Fruit fly (Drosophila melanogaster) whole organism, embryonic: ENCODE measurements around the gene CG5969.

Experiments used
- CG10267 ChIP-seq: fragments of 200-800 bp; sonication (Bioruptor generic); optimal IDR thresholded peaks from 2 replicates; lab custom pipeline; 2018; ENCODE audit warnings: missing biosample characterization, mild to moderate bottlenecking, missing genetic modification characterization, moderate library complexity
- CG10274 ChIP-seq: fragments of 200-800 bp; sonication (Bioruptor generic); optimal IDR thresholded peaks from 3 replicates; lab custom pipeline; 2017; ENCODE audit warnings: missing biosample characterization, mild to moderate bottlenecking, missing genetic modification characterization
- CG10959 ChIP-seq: fragments of 200-800 bp; sonication (Bioruptor generic); IDR thresholded peaks from 2 replicates; pipeline ENCODE4 v1.3.6; 2022; ENCODE audit warnings: missing biosample characterization, missing genetic modification characterization
- CG11723 ChIP-seq: fragments of 200-800 bp; sonication (Bioruptor generic); optimal IDR thresholded peaks from 2 replicates; lab custom pipeline; 2017; ENCODE audit warnings: missing biosample characterization, mild to moderate bottlenecking, missing genetic modification characterization
- CG14667 ChIP-seq: fragments of 200-800 bp; sonication (Bioruptor generic); IDR thresholded peaks from 2 replicates; pipeline ENCODE4 v1.3.6; 2022; ENCODE audit warnings: missing biosample characterization, missing genetic modification characterization
- CG16813 ChIP-seq: fragments of 200-800 bp; sonication (Bioruptor generic); IDR thresholded peaks from 3 replicates; pipeline ENCODE4 v1.3.6; 2022; ENCODE audit warnings: missing biosample characterization, missing genetic modification characterization; ENCODE audit not compliant: partially characterized antibody
- CG16815 ChIP-seq: fragments of 200-800 bp; sonication (Bioruptor generic); optimal IDR thresholded peaks from 3 replicates; lab custom pipeline; 2017; ENCODE audit warnings: missing biosample characterization, mild to moderate bottlenecking, missing genetic modification characterization
- CG16863 ChIP-seq: fragments of 200-800 bp; sonication (Bioruptor generic); optimal IDR thresholded peaks from 3 replicates; lab custom pipeline; 2016; ENCODE audit warnings: missing biosample characterization, missing genetic modification characterization
- CG17802 ChIP-seq: fragments of 200-800 bp; sonication (Bioruptor generic); optimal IDR thresholded peaks from 2 replicates; lab custom pipeline; 2018; ENCODE audit warnings: missing biosample characterization, mild to moderate bottlenecking, missing genetic modification characterization, moderate library complexity
- CG2116 ChIP-seq: fragments of 200-800 bp; sonication (Bioruptor generic); optimal IDR thresholded peaks from 3 replicates; lab custom pipeline; 2018; ENCODE audit warnings: missing biosample characterization, mild to moderate bottlenecking, missing genetic modification characterization
- CG30403 ChIP-seq: fragments of 200-800 bp; sonication (Bioruptor generic); optimal IDR thresholded peaks from 3 replicates; lab custom pipeline; 2016; ENCODE audit warnings: missing biosample characterization, missing genetic modification characterization
- CG3065 ChIP-seq: fragments of 200-800 bp; sonication (Bioruptor generic); optimal IDR thresholded peaks from 2 replicates; lab custom pipeline; 2016; ENCODE audit warnings: missing biosample characterization, missing genetic modification characterization
- CG31224 ChIP-seq: fragments of 200-800 bp; sonication (Bioruptor generic); IDR thresholded peaks from 2 replicates; pipeline ENCODE4 v1.3.6; 2022; ENCODE audit warnings: missing biosample characterization, missing genetic modification characterization
- CG34224 ChIP-seq: fragments of 200-800 bp; sonication (Bioruptor generic); IDR thresholded peaks from 3 replicates; pipeline ENCODE4 v1.3.6; 2022; ENCODE audit warnings: missing biosample characterization, missing genetic modification characterization; ENCODE audit not compliant: partially characterized antibody
- CG3838 ChIP-seq: fragments of 200-800 bp; sonication (Bioruptor generic); optimal IDR thresholded peaks from 3 replicates; lab custom pipeline; 2016; ENCODE audit warnings: missing biosample characterization, missing genetic modification characterization
- CG4404 ChIP-seq: fragments of 200-800 bp; sonication (Bioruptor generic); IDR thresholded peaks from 2 replicates; pipeline ENCODE4 v1.3.6; 2022; ENCODE audit warnings: missing biosample characterization, missing genetic modification characterization
- CG4854 ChIP-seq: fragments of 200-800 bp; sonication (Bioruptor generic); optimal IDR thresholded peaks from 2 replicates; lab custom pipeline; 2016; ENCODE audit warnings: missing biosample characterization, missing genetic modification characterization, inconsistent platforms
- CG6683 ChIP-seq: fragments of 200-800 bp; sonication (Bioruptor generic); optimal IDR thresholded peaks from 2 replicates; lab custom pipeline; 2017; ENCODE audit warnings: missing biosample characterization, mild to moderate bottlenecking, missing genetic modification characterization, missing genetic modification reagents
- CG7372 ChIP-seq: fragments of 200-800 bp; sonication (Bioruptor generic); IDR thresholded peaks from 2 replicates; pipeline ENCODE4 v1.3.6; 2022; ENCODE audit warnings: missing biosample characterization, missing genetic modification characterization
- CG7556 ChIP-seq: fragments of 200-800 bp; sonication (Bioruptor generic); optimal IDR thresholded peaks from 2 replicates; lab custom pipeline; 2017; ENCODE audit warnings: missing biosample characterization, mild to moderate bottlenecking, missing genetic modification characterization
- CG7839 ChIP-seq: fragments of 200-800 bp; sonication (Bioruptor generic); optimal IDR thresholded peaks from 3 replicates; lab custom pipeline; 2018; ENCODE audit warnings: missing biosample characterization, mild to moderate bottlenecking, missing genetic modification characterization, moderate library complexity
- CG7987 ChIP-seq: fragments of 200-800 bp; sonication (Bioruptor generic); optimal IDR thresholded peaks from 2 replicates; lab custom pipeline; 2018; ENCODE audit warnings: missing biosample characterization, mild to moderate bottlenecking, missing genetic modification characterization, moderate library complexity
- CG9817 ChIP-seq: fragments of 200-800 bp; sonication (Bioruptor generic); optimal IDR thresholded peaks from 2 replicates; lab custom pipeline; 2018; ENCODE audit warnings: missing biosample characterization, mild to moderate bottlenecking, missing genetic modification characterization, moderate library complexity
- Ets65A ChIP-seq: fragments of 200-800 bp; sonication (Bioruptor generic); peaks from one replicate; lab custom pipeline; 2016; ENCODE audit warnings: missing biosample characterization, missing genetic modification characterization
- Fer2 ChIP-seq: fragments of 200-800 bp; sonication (Bioruptor generic); optimal IDR thresholded peaks from 2 replicates; lab custom pipeline; 2018; ENCODE audit warnings: missing biosample characterization, mild to moderate bottlenecking, missing genetic modification characterization, moderate library complexity
- HLH54F ChIP-seq: fragments of 200-800 bp; sonication (Bioruptor generic); optimal IDR thresholded peaks from 3 replicates; lab custom pipeline; 2016; ENCODE audit warnings: missing biosample characterization, missing genetic modification characterization
- MBD-R2 ChIP-seq: fragments of 200-800 bp; sonication (Bioruptor generic); IDR thresholded peaks from 2 replicates; pipeline ENCODE4 v1.3.6; 2022; ENCODE audit warnings: missing biosample characterization, missing genetic modification characterization
- Myb ChIP-seq: fragments of 200-800 bp; sonication (Bioruptor generic); optimal IDR thresholded peaks from 2 replicates; lab custom pipeline; 2016; ENCODE audit warnings: missing biosample characterization, missing genetic modification characterization
- Trl ChIP-seq, 3 experiments: fragments of >200 bp in 2 of 3; fragments of 200-800 bp in 1 of 3; sonication (Bioruptor generic) in 1 of 3; optimal IDR thresholded peaks; 2 replicates in 1 of 3; 3 replicates in 2 of 3; lab custom pipeline; 2016 to 2017; ENCODE audit warnings: missing biosample characterization in 1 of 3, missing genetic modification characterization in 1 of 3
- Usf ChIP-seq: fragments of 200-800 bp; sonication (Bioruptor generic); optimal IDR thresholded peaks from 2 replicates; lab custom pipeline; 2017; ENCODE audit warnings: missing genotype, missing biosample characterization, missing genetic modification characterization
- Vsx1 ChIP-seq: fragments of 200-800 bp; sonication (Bioruptor generic); optimal IDR thresholded peaks from 2 replicates; lab custom pipeline; 2017; ENCODE audit warnings: missing biosample characterization, mild to moderate bottlenecking, missing genetic modification characterization, missing genetic modification reagents
- YL-1 ChIP-seq: fragments of 200-800 bp; sonication (Bioruptor generic); optimal IDR thresholded peaks from 3 replicates; lab custom pipeline; 2017; ENCODE audit warnings: missing biosample characterization, mild to moderate bottlenecking, missing genetic modification characterization
- cg ChIP-seq: fragments of 200-800 bp; sonication (Bioruptor generic); optimal IDR thresholded peaks from 3 replicates; lab custom pipeline; 2019; ENCODE audit warnings: missing biosample characterization, mild to moderate bottlenecking, missing genetic modification characterization, moderate library complexity
- fru ChIP-seq: fragments of >200 bp; optimal IDR thresholded peaks from 2 replicates; lab custom pipeline; 2017
- inv ChIP-seq: fragments of 200-800 bp; sonication (Bioruptor generic); IDR thresholded peaks from 2 replicates; pipeline ENCODE4 v1.3.6; 2022; ENCODE audit warnings: missing biosample characterization, missing genetic modification characterization; ENCODE audit not compliant: partially characterized antibody
- jumu ChIP-seq: fragments of 200-800 bp; sonication (Bioruptor generic); optimal IDR thresholded peaks from 3 replicates; lab custom pipeline; 2016; ENCODE audit warnings: missing biosample characterization, missing genetic modification characterization
- knrl ChIP-seq: fragments of 200-800 bp; sonication (Bioruptor generic); IDR thresholded peaks from 3 replicates; pipeline ENCODE4 v1.3.6; 2022; ENCODE audit warnings: missing biosample characterization, missing genetic modification characterization; ENCODE audit not compliant: partially characterized antibody
- lola ChIP-seq, 3 experiments: fragments of >200 bp in 2 of 3; fragments of 200-800 bp in 1 of 3; sonication (Bioruptor generic) in 1 of 3; optimal IDR thresholded peaks; 2 replicates each; lab custom pipeline; 2017 to 2019; ENCODE audit warnings: missing biosample characterization in 3 of 3, missing genetic modification characterization in 3 of 3, mild to moderate bottlenecking in 1 of 3, moderate library complexity in 1 of 3
- nmo ChIP-seq: fragments of 200-800 bp; sonication (Bioruptor generic); optimal IDR thresholded peaks from 2 replicates; lab custom pipeline; 2018; ENCODE audit warnings: missing biosample characterization, mild to moderate bottlenecking, missing genetic modification characterization, moderate library complexity
- otp ChIP-seq: fragments of 200-800 bp; sonication (Bioruptor generic); IDR thresholded peaks from 3 replicates; pipeline ENCODE4, ENCODE4 v1.3.6; 2022; ENCODE audit warnings: missing biosample characterization, missing genetic modification characterization
- peb ChIP-seq: fragments of 200-800 bp; sonication (Bioruptor generic); IDR thresholded peaks from 2 replicates; pipeline ENCODE4 v1.3.6; 2022; ENCODE audit warnings: missing biosample characterization, missing genetic modification characterization
- ranshi ChIP-seq: fragments of 200-800 bp; sonication (Bioruptor generic); IDR thresholded peaks from 2 replicates; pipeline ENCODE4 v1.3.6; 2022; ENCODE audit warnings: missing biosample characterization, missing genetic modification characterization
- salm ChIP-seq: fragments of 200-800 bp; sonication (Bioruptor generic); optimal IDR thresholded peaks from 2 replicates; lab custom pipeline; 2018; ENCODE audit warnings: missing biosample characterization, mild to moderate bottlenecking, missing genetic modification characterization
- sd ChIP-seq: fragments of 200-800 bp; sonication (Bioruptor generic); optimal IDR thresholded peaks from 3 replicates; lab custom pipeline; 2018; ENCODE audit warnings: missing biosample characterization, mild to moderate bottlenecking, missing genetic modification characterization, moderate library complexity
- sim ChIP-seq: fragments of 200-800 bp; sonication (Bioruptor generic); IDR thresholded peaks from 2 replicates; pipeline ENCODE4 v1.3.6; 2022; ENCODE audit warnings: missing biosample characterization, missing genetic modification characterization
- slbo ChIP-seq: fragments of 200-800 bp; sonication (Bioruptor generic); IDR thresholded peaks from 2 replicates; pipeline ENCODE4 v1.3.6; 2022; ENCODE audit warnings: missing biosample characterization, missing genetic modification characterization
- ssp ChIP-seq: fragments of 200-800 bp; sonication (Bioruptor generic); IDR thresholded peaks from 2 replicates; pipeline ENCODE4 v1.3.6; 2022; ENCODE audit warnings: missing biosample characterization, missing genetic modification characterization
- z ChIP-seq: fragments of 200-800 bp; sonication (Bioruptor generic); IDR thresholded peaks from 3 replicates; pipeline ENCODE4 v1.3.6; 2022; ENCODE audit warnings: missing biosample characterization, missing genetic modification characterization

Gene CG5969

dm6 chr3L:20452813-20453682, 20.5 kb upstream of the CG5969 start, which contains the start of gene CG5199 (continued):
- TF ChIP-seq CG7372 (GFP tag; lab: Robert Waterston, UW): peak; percentile 65
- TF ChIP-seq CG10267 (tag; lab: Kevin White, UChicago): peak; percentile 69
- TF ChIP-seq CG2116 (GFP tag; lab: Kevin White, UChicago): peak; percentile 37
- no peak for TF ChIP-seq sd (tag; lab: Kevin White, UChicago)
- no peak for TF ChIP-seq salm (tag; lab: Kevin White, UChicago)
- TF ChIP-seq YL-1 (GFP tag; lab: Kevin White, UChicago): peak; percentile 41
- TF ChIP-seq CG4854 (GFP tag; lab: Kevin White, UChicago): no peak
- TF ChIP-seq CG7987: no peak
- TF ChIP-seq cg (GFP tag; lab: Kevin White, UChicago): no peak
- TF ChIP-seq CG3838 (GFP tag; lab: Kevin White, UChicago): no peak
- TF ChIP-seq nmo (GFP tag; lab: Kevin White, UChicago): peak; percentile 88
- no peak for TF ChIP-seq CG16863
- TF ChIP-seq CG16813 (GFP tag; lab: Robert Waterston, UW): peak; percentile 89
- peak; percentile 75 for TF ChIP-seq CG7556 (GFP tag; lab: Kevin White, UChicago)
- TF ChIP-seq CG34224 (GFP tag; lab: Robert Waterston, UW): peak; percentile 74
- peak; percentile 25 for TF ChIP-seq HLH54F (GFP tag; lab: Kevin White, UChicago)
- TF ChIP-seq CG6683 (GFP tag; lab: Kevin White, UChicago): peak; percentile 19
- peak; percentile 69; the same call in 1 of the 2 replicates for TF ChIP-seq CG4404 (GFP tag; lab: Robert Waterston, UW)
- TF ChIP-seq ssp: peak; percentile 53; the same call in 1 of the 2 replicates
- peak; percentile 60 for TF ChIP-seq CG14667 (GFP tag; lab: Robert Waterston, UW)
- TF ChIP-seq CG31224 (GFP tag; lab: Robert Waterston, UW): peak; percentile 42; the same call in 1 of the 2 replicates
- peak in 1 of 3 experiments; percentile 75 for TF ChIP-seq lola (GFP tag; optimal IDR thresholded peaks at IDR 0.05; lab: Kevin White, UChicago)
- peak; percentile 79 for TF ChIP-seq CG9817 (tag; lab: Kevin White, UChicago)
- TF ChIP-seq Trl (optimal IDR thresholded peaks at IDR 0.05; lab: Kevin White, UChicago): no peak
- peak; percentile 10 for TF ChIP-seq Trl (GFP tag; optimal IDR thresholded peaks at IDR 0.05; lab: Kevin White, UChicago)
- peak; percentile 1 for TF ChIP-seq CG17802
- peak; percentile 56; the same call in 1 of the 2 replicates for TF ChIP-seq ranshi (GFP tag; lab: Robert Waterston, UW)
- peak; percentile 84 for TF ChIP-seq inv (GFP tag; lab: Robert Waterston, UW)
- no peak for TF ChIP-seq z (GFP tag; lab: Robert Waterston, UW)
- TF ChIP-seq slbo: peak; percentile 63
- TF ChIP-seq MBD-R2: no peak; the same call in 1 of the 2 replicates
- no peak for TF ChIP-seq CG10959 (GFP tag; lab: Robert Waterston, UW)
- no peak for TF ChIP-seq CG11723
- peak; percentile 80 for TF ChIP-seq knrl (GFP tag; lab: Robert Waterston, UW)
- TF ChIP-seq CG3065: no peak
- peak; percentile 83 for TF ChIP-seq CG30403 (GFP tag; lab: Kevin White, UChicago)
- TF ChIP-seq Ets65A (GFP tag; lab: Kevin White, UChicago): peak; percentile 92
- peak; percentile 58 for TF ChIP-seq CG7839
- TF ChIP-seq peb: no peak
- TF ChIP-seq sim: no peak
- peak; percentile 23 for TF ChIP-seq Vsx1 (GFP tag; lab: Kevin White, UChicago)
- TF ChIP-seq CG10274 (GFP tag; lab: Kevin White, UChicago): peak; percentile 20
- no peak for TF ChIP-seq fru (lab: Kevin White, UChicago)
- peak; percentile 37 for TF ChIP-seq CG16815
- TF ChIP-seq otp: no peak
- TF ChIP-seq Usf (GFP tag; lab: Kevin White, UChicago): peak; percentile 55
- TF ChIP-seq Fer2 (tag; lab: Kevin White, UChicago): peak; percentile 29
- peak; percentile 25 for TF ChIP-seq Myb (GFP tag; lab: Kevin White, UChicago)
- TF ChIP-seq jumu (GFP tag; lab: Kevin White, UChicago): no peak
